Worm (Caenorhabditis elegans) whole organism, late embryonic: Measurements from ENCODE around the gene cra-1.

Source experiments
- hlh-30 ChIP-seq: sonication (generic microtip); optimal IDR thresholded peaks from 2 replicates; lab custom pipeline; 2017; ENCODE audit warnings: antibody characterized with exemption, missing genetic modification characterization, missing compliant biosample characterization; ENCODE audit not compliant: insufficient read depth
- lin-11 ChIP-seq: fragments of 200-800 bp; sonication (Bioruptor generic); optimal IDR thresholded peaks from 2 replicates; lab custom pipeline; 2018; ENCODE audit warnings: mild to moderate bottlenecking, missing genetic modification characterization, missing compliant biosample characterization
- sox-4 ChIP-seq: sonication (generic microtip); optimal IDR thresholded peaks from 2 replicates; lab custom pipeline; 2017; ENCODE audit warnings: mild to moderate bottlenecking, missing genetic modification characterization, inconsistent platforms, missing compliant biosample characterization
- unc-42 ChIP-seq: sonication (generic microtip); optimal IDR thresholded peaks from 2 replicates; lab custom pipeline; 2016; ENCODE audit warnings: missing genotype, missing genetic modification characterization, missing compliant biosample characterization

DNA sequence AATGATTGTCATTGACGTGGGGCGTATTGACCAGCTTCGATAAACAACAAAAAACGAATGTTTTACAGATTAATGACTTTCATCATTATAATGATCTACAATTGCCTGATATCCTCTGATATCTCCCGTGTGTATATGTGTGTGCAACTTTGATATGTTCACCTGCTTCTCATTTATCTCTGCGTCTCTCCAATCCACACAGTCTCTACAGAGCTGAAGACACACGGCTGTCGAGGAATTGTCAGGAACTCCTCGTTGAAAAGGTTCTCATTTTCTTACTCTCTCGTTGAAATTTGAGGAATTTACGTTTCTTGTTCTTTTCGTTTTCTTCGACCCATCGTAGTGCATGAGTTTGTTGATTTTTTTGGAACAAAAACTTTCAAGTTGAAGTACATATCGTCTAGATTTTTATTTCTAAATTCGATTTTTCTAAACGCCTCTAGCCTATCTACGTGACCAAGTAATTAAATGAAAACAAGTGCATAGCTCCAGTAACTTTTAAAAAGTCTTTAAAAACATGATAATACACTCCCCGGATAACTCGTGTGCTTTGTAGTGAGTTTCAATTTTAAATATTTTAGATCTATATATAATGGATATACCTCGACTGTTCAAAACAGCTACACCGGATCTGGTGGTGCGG lies 48.8 kb downstream of the cra-1 start, which contains the start of gene ten-1:
- no peak for TF ChIP-seq unc-42 (tag; lab: Kevin White, UChicago)
- no peak for TF ChIP-seq hlh-30 (tag; lab: Kevin White, UChicago)
- no peak for TF ChIP-seq sox-4
- TF ChIP-seq lin-11 (tag; lab: Kevin White, UChicago): no peak
